Fruit fly (Drosophila melanogaster): ENCODE results near the gene ttk.

DNA sequence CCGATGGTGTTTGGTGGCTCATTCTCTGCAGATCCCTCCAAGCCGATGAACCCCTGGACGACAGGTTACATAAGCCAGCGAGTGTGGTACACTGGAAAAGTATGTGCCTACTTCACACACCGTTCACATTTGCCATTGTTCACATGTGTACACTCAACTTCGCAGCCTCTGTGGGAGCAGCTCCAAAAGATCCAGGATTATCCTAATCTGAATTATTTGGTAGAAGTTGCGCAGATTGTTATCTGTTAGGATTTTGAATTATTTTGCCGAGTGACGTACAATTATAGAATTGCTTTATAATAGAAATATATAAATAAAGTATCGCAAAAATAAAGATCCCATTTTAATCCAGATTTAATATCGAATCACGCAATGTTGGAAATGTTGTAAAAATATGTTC, 53.9 kb downstream of the ttk start:
- TF ChIP-seq CG5204 (GFP tag; optimal IDR thresholded peaks at IDR 0.05): no peak
- TF ChIP-seq Hr96 (GFP tag; optimal IDR thresholded peaks at IDR 0.05): no peak
- no peak for TF ChIP-seq bab1 (GFP tag; optimal IDR thresholded peaks at IDR 0.05)
- no peak for TF ChIP-seq cic (GFP tag; optimal IDR thresholded peaks at IDR 0.05)
- no peak for TF ChIP-seq tj (GFP tag; optimal IDR thresholded peaks at IDR 0.05)
- TF ChIP-seq Clk (GFP tag; optimal IDR thresholded peaks at IDR 0.05): no peak
- no peak for TF ChIP-seq CG12768 (GFP tag; optimal IDR thresholded peaks at IDR 0.05)
- TF ChIP-seq CG7045 (GFP tag; optimal IDR thresholded peaks at IDR 0.05): no peak
- no peak for TF ChIP-seq CG11617 (GFP tag; optimal IDR thresholded peaks at IDR 0.05)
- TF ChIP-seq ovo (GFP tag; optimal IDR thresholded peaks at IDR 0.05): no peak
- no peak for TF ChIP-seq CG14711 (tag; optimal IDR thresholded peaks at IDR 0.05)
- TF ChIP-seq kay (GFP tag; ENCODE audit: borderline replicate concordance): no peak
